Fruit fly (Drosophila melanogaster) whole organism: Measurements from ENCODE around the gene Cdk8.

ENCODE experiments used
- CG8478 ChIP-seq: fragments of >200 bp; optimal IDR thresholded peaks from 2 replicates; lab custom pipeline; 2018; ENCODE audit warnings: inconsistent platforms
- psq ChIP-seq: fragments of >200 bp; optimal IDR thresholded peaks from 2 replicates; lab custom pipeline; 2017
- usp ChIP-seq: fragments of >200 bp; optimal IDR thresholded peaks from 2 replicates; lab custom pipeline; 2017; ENCODE audit warnings: missing biosample characterization, missing genetic modification characterization, mixed read lengths

DNA sequence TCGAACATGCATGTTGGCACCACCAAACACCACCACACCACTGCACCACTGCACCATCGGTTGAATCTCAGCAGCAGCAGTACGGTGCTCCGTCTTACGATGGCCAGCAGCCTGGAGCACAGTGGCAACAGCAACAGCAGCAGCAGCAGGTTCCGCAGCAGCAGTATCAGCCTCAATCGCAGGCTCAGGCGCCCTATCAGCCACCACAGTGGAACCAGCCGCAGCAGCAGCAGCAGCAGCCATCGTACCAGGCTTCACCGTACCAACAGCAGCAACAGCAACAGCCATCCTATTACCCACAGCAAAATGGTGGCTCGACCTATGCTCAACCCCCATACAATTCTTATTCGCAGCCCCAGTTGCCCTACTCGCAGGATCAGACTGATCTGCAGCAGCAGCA is 6.3 kb downstream of the Cdk8 start:
- TF ChIP-seq psq (no peak), usp (GFP tag; lab: Kevin White, UChicago) (no peak), CG8478 (no peak)
